Fruit fly (Drosophila melanogaster): Measurements from ENCODE around the gene tzn.

- TF ChIP-seq EcR (GFP tag; optimal IDR thresholded peaks at IDR 0.05), result no peak
- no peak for TF ChIP-seq pan (optimal IDR thresholded peaks at IDR 0.05)
- TF ChIP-seq usp (GFP tag; optimal IDR thresholded peaks at IDR 0.05), result no peak
Observed at dm6 chr3L:20772647-20773015, 25.8 kb upstream of the tzn start.
